Worm (Caenorhabditis elegans) whole organism, L1 larva: Measurements from ENCODE around the gene btb-4.

Source experiments
- aha-1 ChIP-seq: fragments of 150-350 bp; optimal IDR thresholded peaks from 2 replicates; lab custom pipeline; 2014; ENCODE audit warnings: missing biosample characterization, missing genetic modification characterization
- ama-1 ChIP-seq: fragments of 150-350 bp; optimal IDR thresholded peaks from 2 replicates; lab custom pipeline; 2014
- ceh-82 ChIP-seq, 3 experiments: fragments of 150-350 bp in 1 of 3; sonication (generic microtip) in 2 of 3; optimal IDR thresholded peaks; 2 replicates each; lab custom pipeline; 2014 to 2017; ENCODE audit warnings: missing biosample characterization in 3 of 3, missing genetic modification characterization in 3 of 3
- egl-27 ChIP-seq, 2 experiments: fragments of 150-350 bp in 1 of 2; sonication (generic microtip); optimal IDR thresholded peaks; 3 replicates each; lab custom pipeline; 2017 to 2018; ENCODE audit warnings: missing biosample characterization in 2 of 2, missing genetic modification characterization in 2 of 2, missing genetic modification reagents in 2 of 2
- fos-1 ChIP-seq: fragments of 150-350 bp; optimal IDR thresholded peaks from 2 replicates; lab custom pipeline; 2014; ENCODE audit warnings: missing biosample characterization, missing genetic modification characterization
- hlh-17 ChIP-seq: fragments of 200-800 bp; sonication (Bioruptor generic); optimal IDR thresholded peaks from 2 replicates; lab custom pipeline; 2018; ENCODE audit warnings: missing genetic modification characterization, mild to moderate bottlenecking, missing compliant biosample characterization, moderate library complexity, borderline replicate concordance
- isw-1 ChIP-seq: fragments of 200-800 bp; sonication (Bioruptor generic); IDR thresholded peaks from 2 replicates; pipeline ENCODE4 v1.3.6; 2022; ENCODE audit warnings: missing genetic modification characterization, missing compliant biosample characterization
- nhr-11 ChIP-seq: fragments of 150-350 bp; optimal IDR thresholded peaks from 2 replicates; lab custom pipeline; 2014; ENCODE audit warnings: missing biosample characterization, missing genetic modification characterization
- nhr-77 ChIP-seq: fragments of 150-350 bp; optimal IDR thresholded peaks from 2 replicates; lab custom pipeline; 2014; ENCODE audit warnings: missing biosample characterization, missing genetic modification characterization
- unc-86 ChIP-seq: sonication (generic microtip); optimal IDR thresholded peaks from 2 replicates; lab custom pipeline; 2016; ENCODE audit warnings: missing genetic modification characterization, missing compliant biosample characterization
- ztf-11 ChIP-seq, 2 experiments: sonication (generic microtip); optimal IDR thresholded peaks; 2 replicates each; lab custom pipeline; 2016 to 2017; ENCODE audit warnings: missing genetic modification characterization in 2 of 2, missing biosample characterization in 1 of 2, missing compliant biosample characterization in 1 of 2
- ztf-4 ChIP-seq: fragments of 150-350 bp; optimal IDR thresholded peaks from 2 replicates; lab custom pipeline; 2014; ENCODE audit warnings: missing biosample characterization, missing genetic modification characterization

DNA sequence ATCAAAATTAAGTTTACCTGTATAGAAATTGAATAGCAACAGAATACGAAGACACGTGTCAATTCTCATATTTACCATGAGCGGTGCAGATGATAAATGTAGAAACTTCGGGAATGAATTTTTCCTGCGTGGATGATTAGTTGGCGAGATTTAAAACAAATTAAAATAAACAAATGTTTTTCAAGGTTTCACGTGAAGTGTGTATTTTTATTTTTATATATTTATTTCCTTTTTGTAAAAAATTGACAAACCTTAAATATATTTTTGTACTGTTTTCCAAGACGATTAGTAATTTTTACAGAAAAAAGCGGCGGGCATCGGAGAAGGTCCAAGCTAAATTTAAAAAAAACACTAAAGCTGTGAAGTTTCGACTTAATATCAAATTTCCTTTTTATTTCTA, 43.4 kb downstream of the btb-4 start, which contains the start of gene F07E5.8:
- TF ChIP-seq unc-86: no peak
- no peak for TF ChIP-seq ama-1 (lab: Kevin White, UChicago)
- TF ChIP-seq isw-1 (GFP tag; lab: Robert Waterston, UW): no peak
- TF ChIP-seq egl-27 (tag; optimal IDR thresholded peaks at IDR 0.05; lab: Kevin White, UChicago): no peak
- no peak for TF ChIP-seq ceh-82 (tag; optimal IDR thresholded peaks at IDR 0.05; lab: Kevin White, UChicago)
- no peak for TF ChIP-seq nhr-11 (tag; lab: Kevin White, UChicago)
- TF ChIP-seq nhr-77: no peak
- no peak for TF ChIP-seq fos-1
- no peak for TF ChIP-seq ztf-4 (tag; lab: Kevin White, UChicago)
- TF ChIP-seq hlh-17 (GFP tag; lab: Kevin White, UChicago): no peak
- TF ChIP-seq aha-1 (tag; lab: Kevin White, UChicago): no peak
- no peak for TF ChIP-seq ztf-11 (tag; optimal IDR thresholded peaks at IDR 0.05; lab: Kevin White, UChicago)
